Fruit fly (Drosophila melanogaster): Measurements from ENCODE around the gene CG16812.

dm6 chr2L:13176123-13176522 is 46.3 kb upstream of the CG16812 start, which contains the start of gene CG43925:
- TF ChIP-seq pan (optimal IDR thresholded peaks at IDR 0.05) (no peak), Dll (optimal IDR thresholded peaks at IDR 0.05) (no peak), usp (GFP tag; optimal IDR thresholded peaks at IDR 0.05) (no peak), EcR (GFP tag; optimal IDR thresholded peaks at IDR 0.05) (no peak), CG8478 (optimal IDR thresholded peaks at IDR 0.05) (no peak), psq (optimal IDR thresholded peaks at IDR 0.05) (no peak)

Measured in whole organism.